Worm (Caenorhabditis elegans) whole organism, young adult: ENCODE measurements around the gene Y69A2AR.22.
A peak's percentile ranks its signal among the peaks of the same experiment; 100 is the strongest.

Source experiments
- B0261.1 ChIP-seq: sonication (generic microtip); optimal IDR thresholded peaks from 2 replicates; lab custom pipeline; 2016; ENCODE audit warnings: mild to moderate bottlenecking, missing genetic modification characterization, moderate library complexity, missing compliant biosample characterization
- F10E7.11 ChIP-seq: sonication (generic microtip); optimal IDR thresholded peaks from 2 replicates; lab custom pipeline; 2017; ENCODE audit warnings: mild to moderate bottlenecking, missing genetic modification characterization, moderate library complexity, missing compliant biosample characterization
- F52B5.7 ChIP-seq: sonication (generic microtip); optimal IDR thresholded peaks from 2 replicates; lab custom pipeline; 2016; ENCODE audit warnings: mild to moderate bottlenecking, missing genetic modification characterization, missing compliant biosample characterization
- F57A8.1 ChIP-seq: fragments of 200-800 bp; sonication (Bioruptor generic); optimal IDR thresholded peaks from 2 replicates; lab custom pipeline; 2018; ENCODE audit warnings: mild to moderate bottlenecking, missing genetic modification characterization, moderate library complexity, missing compliant biosample characterization
- Y67H2A.10 ChIP-seq: fragments of 200-800 bp; sonication (Bioruptor generic); conservative IDR thresholded peaks from 2 replicates; pipeline ENCODE4 v1.3.6; 2022; ENCODE audit warnings: missing genetic modification reagents, missing genetic modification characterization, missing compliant biosample characterization
- Y79H2A.3 ChIP-seq: fragments of 200-800 bp; sonication (Bioruptor generic); conservative IDR thresholded peaks from 2 replicates; pipeline ENCODE4 v1.3.6; 2022; ENCODE audit warnings: missing genetic modification reagents, missing genetic modification characterization, missing compliant biosample characterization
- Y95B8A.8 ChIP-seq: fragments of 200-800 bp; sonication (Bioruptor generic); IDR thresholded peaks from 2 replicates; pipeline ENCODE4 v1.3.6; 2022; ENCODE audit warnings: missing genetic modification reagents, missing genetic modification characterization, missing compliant biosample characterization
- attf-6 ChIP-seq: fragments of 200-800 bp; sonication (Bioruptor generic); IDR thresholded peaks from 2 replicates; pipeline ENCODE4 v1.3.6; 2022; ENCODE audit warnings: missing genetic modification reagents, missing genetic modification characterization, missing compliant biosample characterization
- bed-1 ChIP-seq: fragments of 200-800 bp; sonication (Bioruptor generic); IDR thresholded peaks from 2 replicates; pipeline ENCODE4 v1.3.6; 2022; ENCODE audit warnings: missing genetic modification reagents, missing genetic modification characterization, missing compliant biosample characterization
- ccch-3 ChIP-seq: fragments of 200-800 bp; sonication (Bioruptor generic); optimal IDR thresholded peaks from 2 replicates; lab custom pipeline; 2018; ENCODE audit warnings: mild to moderate bottlenecking, missing genetic modification characterization, missing compliant biosample characterization
- ceh-100 ChIP-seq: fragments of 200-800 bp; sonication (Bioruptor generic); IDR thresholded peaks from 2 replicates; pipeline ENCODE4 v1.3.6; 2022; ENCODE audit warnings: missing genetic modification reagents, missing genetic modification characterization, missing compliant biosample characterization
- ceh-40 ChIP-seq: fragments of 200-800 bp; sonication (Bioruptor generic); IDR thresholded peaks from 2 replicates; pipeline ENCODE4 v1.3.6; 2022; ENCODE audit warnings: missing genetic modification characterization, missing compliant biosample characterization
- chd-7 ChIP-seq: sonication (generic microtip); optimal IDR thresholded peaks from 2 replicates; lab custom pipeline; 2016; ENCODE audit warnings: mild to moderate bottlenecking, missing genetic modification characterization, moderate library complexity, missing compliant biosample characterization
- dox-1 ChIP-seq: fragments of 200-800 bp; sonication (Bioruptor generic); IDR thresholded peaks from 2 replicates; pipeline ENCODE4 v1.3.6; 2022; ENCODE audit warnings: missing genetic modification reagents, missing genetic modification characterization, missing compliant biosample characterization
- dpff-1 ChIP-seq: sonication (generic microtip); optimal IDR thresholded peaks from 2 replicates; lab custom pipeline; 2017; ENCODE audit warnings: mild to moderate bottlenecking, missing genetic modification characterization, missing compliant biosample characterization
- efl-1 ChIP-seq: fragments of 150-350 bp; optimal IDR thresholded peaks from 2 replicates; lab custom pipeline; 2014; ENCODE audit warnings: missing biosample characterization, missing genetic modification reagents, missing genetic modification characterization
- egrh-3 ChIP-seq: fragments of 200-800 bp; sonication (Bioruptor generic); IDR thresholded peaks from 2 replicates; pipeline ENCODE4 v1.3.6; 2022; ENCODE audit warnings: missing genetic modification reagents, missing genetic modification characterization, missing compliant biosample characterization
- ets-4 ChIP-seq: fragments of 200-800 bp; sonication (Bioruptor generic); optimal IDR thresholded peaks from 2 replicates; lab custom pipeline; 2018; ENCODE audit warnings: mild to moderate bottlenecking, missing genetic modification characterization, missing compliant biosample characterization
- hlh-12 ChIP-seq: sonication (generic microtip); optimal IDR thresholded peaks from 2 replicates; lab custom pipeline; 2016; ENCODE audit warnings: missing genetic modification characterization, missing compliant biosample characterization
- lin-26 ChIP-seq: fragments of 200-800 bp; sonication (Bioruptor generic); IDR thresholded peaks from 2 replicates; pipeline ENCODE4 v1.3.6; 2022; ENCODE audit warnings: missing genetic modification reagents, missing genetic modification characterization, missing compliant biosample characterization
- madf-6 ChIP-seq: fragments of 200-800 bp; sonication (Bioruptor generic); IDR thresholded peaks from 2 replicates; pipeline ENCODE4 v1.3.6; 2022; ENCODE audit warnings: missing genetic modification reagents, missing genetic modification characterization, missing compliant biosample characterization
- mcd-1 ChIP-seq: fragments of 200-800 bp; sonication (Bioruptor generic); IDR thresholded peaks from 2 replicates; pipeline ENCODE4 v1.3.6; 2022; ENCODE audit warnings: missing genetic modification reagents, missing genetic modification characterization, missing compliant biosample characterization
- nfya-1 ChIP-seq: sonication (generic microtip); optimal IDR thresholded peaks from 2 replicates; lab custom pipeline; 2017; ENCODE audit warnings: antibody characterized with exemption, missing compliant biosample characterization, missing genetic modification characterization, borderline replicate concordance; ENCODE audit not compliant: insufficient read depth
- nfya-2 ChIP-seq: fragments of 200-800 bp; sonication (Bioruptor generic); IDR thresholded peaks from 2 replicates; pipeline ENCODE4 v1.3.6; 2022; ENCODE audit warnings: missing genetic modification reagents, missing genetic modification characterization, missing compliant biosample characterization
- nfyb-1 ChIP-seq: fragments of 200-800 bp; sonication (Bioruptor generic); IDR thresholded peaks from 2 replicates; pipeline ENCODE4 v1.3.6; 2022; ENCODE audit warnings: missing genetic modification reagents, missing genetic modification characterization, missing compliant biosample characterization
- nhr-179 ChIP-seq: sonication (generic microtip); optimal IDR thresholded peaks from 2 replicates; lab custom pipeline; 2016; ENCODE audit warnings: mild to moderate bottlenecking, missing genetic modification characterization, missing compliant biosample characterization
- nhr-80 ChIP-seq: sonication (generic microtip); optimal IDR thresholded peaks from 2 replicates; lab custom pipeline; 2016; ENCODE audit warnings: missing genetic modification characterization, missing compliant biosample characterization
- pbrm-1 ChIP-seq: fragments of 200-800 bp; sonication (Bioruptor generic); IDR thresholded peaks from 2 replicates; pipeline ENCODE4 v1.3.6; 2022; ENCODE audit warnings: missing genetic modification reagents, missing genetic modification characterization, missing compliant biosample characterization
- repo-1 ChIP-seq: sonication (generic microtip); optimal IDR thresholded peaks from 2 replicates; lab custom pipeline; 2017; ENCODE audit warnings: mild to moderate bottlenecking, missing genetic modification characterization, missing compliant biosample characterization
- snpc-1.1 ChIP-seq: sonication (generic microtip); optimal IDR thresholded peaks from 2 replicates; lab custom pipeline; 2017; ENCODE audit warnings: missing genetic modification characterization, mild to moderate bottlenecking, missing compliant biosample characterization, antibody characterized with exemption, moderate library complexity, missing genotype, missing genetic modification reagents; ENCODE audit not compliant: insufficient read depth
- snpc-3.4 ChIP-seq: sonication (generic microtip); optimal IDR thresholded peaks from 2 replicates; lab custom pipeline; 2017; ENCODE audit warnings: missing genetic modification characterization, mild to moderate bottlenecking, missing compliant biosample characterization, antibody characterized with exemption, moderate library complexity, missing genotype, missing genetic modification reagents
- snpc-4 ChIP-seq, 5 experiments: fragments of 150-350 bp in 1 of 5; sonication (generic microtip) in 4 of 5; optimal IDR thresholded peaks; 2 replicates each; lab custom pipeline; 2014 to 2018; ENCODE audit warnings: missing genetic modification characterization in 5 of 5, missing biosample characterization in 3 of 5, antibody characterized with exemption in 2 of 5, mild to moderate bottlenecking in 2 of 5, missing compliant biosample characterization in 2 of 5, missing genotype in 2 of 5, moderate library complexity in 2 of 5, missing genetic modification reagents in 1 of 5
- tlf-1 ChIP-seq: fragments of 200-800 bp; sonication (Bioruptor generic); optimal IDR thresholded peaks from 2 replicates; lab custom pipeline; 2018; ENCODE audit warnings: mild to moderate bottlenecking, missing genetic modification characterization, missing compliant biosample characterization
- ztf-6 ChIP-seq: fragments of 200-800 bp; sonication (Bioruptor generic); IDR thresholded peaks from 2 replicates; pipeline ENCODE4 v1.3.6; 2022; ENCODE audit warnings: missing genetic modification reagents, missing genetic modification characterization, missing compliant biosample characterization

The Y69A2AR.22 gene

DNA sequence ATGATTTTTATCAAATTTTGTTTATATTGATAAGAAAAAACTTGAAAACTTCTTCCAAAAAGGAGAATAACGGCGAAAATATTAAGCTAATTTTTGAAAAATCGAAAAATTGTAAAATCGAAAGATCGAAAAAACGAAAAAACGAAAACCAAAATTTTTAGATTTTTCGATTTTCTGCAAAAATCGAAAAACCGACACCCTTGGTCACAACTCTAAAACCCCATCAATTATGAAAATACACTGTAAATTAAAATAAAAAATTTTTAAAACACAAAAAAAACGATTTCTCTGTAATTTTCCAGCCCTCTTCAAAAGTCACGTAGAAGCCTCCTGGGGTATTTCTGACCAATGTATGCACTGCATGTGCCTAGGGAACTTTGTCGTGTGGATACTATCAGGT lies 37.6 kb downstream of the Y69A2AR.22 start, which contains the start of gene ilys-1:
ilys-1 (plus strand) TSS at position 301 of the 400 bp plus-strand sequence.
- TF ChIP-seq ccch-3 (GFP tag; lab: Kevin White, UChicago), result no peak
- no peak for TF ChIP-seq Y79H2A.3 (GFP tag; lab: Robert Waterston, UW)
- TF ChIP-seq nfya-2 (GFP tag; lab: Robert Waterston, UW), result no peak
- TF ChIP-seq snpc-4 (GFP tag; optimal IDR thresholded peaks at IDR 0.05; lab: Kevin White, UChicago), result no peak
- no peak for TF ChIP-seq snpc-4 (tag; optimal IDR thresholded peaks at IDR 0.05; lab: Kevin White, UChicago)
- TF ChIP-seq tlf-1 (GFP tag; lab: Kevin White, UChicago), result no peak
- no peak for TF ChIP-seq nfyb-1 (GFP tag; lab: Robert Waterston, UW)
- no peak for TF ChIP-seq dpff-1 (tag; lab: Kevin White, UChicago)
- TF ChIP-seq madf-6, result no peak
- TF ChIP-seq Y67H2A.10 (GFP tag; lab: Robert Waterston, UW), result no peak
- no peak for TF ChIP-seq egrh-3 (GFP tag; lab: Robert Waterston, UW)
- no peak for TF ChIP-seq ceh-100

DNA sequence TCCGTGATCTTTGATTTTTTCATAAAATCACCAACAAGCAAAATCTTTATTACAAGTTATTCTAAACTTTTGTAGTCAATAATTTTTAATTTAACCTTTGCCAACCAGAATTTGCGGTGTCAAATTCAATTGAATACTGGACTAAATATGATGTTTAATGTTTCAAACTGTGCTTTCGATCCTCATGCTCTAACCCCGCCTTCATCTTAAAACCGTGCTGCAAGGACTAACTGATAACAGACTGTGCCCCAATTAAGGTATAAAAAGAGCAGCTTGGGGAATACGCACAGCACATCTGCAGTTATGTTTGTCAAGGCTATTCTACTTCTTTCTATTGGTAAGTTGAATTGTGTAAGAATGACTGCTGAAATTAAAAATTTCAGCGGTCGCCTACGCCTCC lies 40.3 kb downstream of the Y69A2AR.22 start, which contains the start of gene ilys-2:
ilys-2 (plus strand) TSS at position 301 of the 400 bp plus-strand sequence.
- TF ChIP-seq hlh-12 (tag; lab: Kevin White, UChicago) (no peak), Y67H2A.10 (GFP tag; lab: Robert Waterston, UW) (no peak), mcd-1 (GFP tag; lab: Robert Waterston, UW) (no peak), lin-26 (no peak), repo-1 (no peak), nfya-1 (tag; lab: Kevin White, UChicago) (no peak), Y95B8A.8 (GFP tag; lab: Robert Waterston, UW) (no peak), snpc-1.1 (tag; lab: Kevin White, UChicago) (no peak), attf-6 (no peak), efl-1 (no peak), bed-1 (GFP tag; lab: Robert Waterston, UW) (no peak), F10E7.11 (tag; lab: Kevin White, UChicago) (no peak), snpc-3.4 (no peak), tlf-1 (GFP tag; lab: Kevin White, UChicago) (no peak), ets-4 (GFP tag; lab: Kevin White, UChicago) (no peak), nfya-2 (GFP tag; lab: Robert Waterston, UW) (no peak), pbrm-1 (GFP tag; lab: Robert Waterston, UW) (no peak), dox-1 (GFP tag; lab: Robert Waterston, UW) (no peak), ztf-6 (no peak)

DNA sequence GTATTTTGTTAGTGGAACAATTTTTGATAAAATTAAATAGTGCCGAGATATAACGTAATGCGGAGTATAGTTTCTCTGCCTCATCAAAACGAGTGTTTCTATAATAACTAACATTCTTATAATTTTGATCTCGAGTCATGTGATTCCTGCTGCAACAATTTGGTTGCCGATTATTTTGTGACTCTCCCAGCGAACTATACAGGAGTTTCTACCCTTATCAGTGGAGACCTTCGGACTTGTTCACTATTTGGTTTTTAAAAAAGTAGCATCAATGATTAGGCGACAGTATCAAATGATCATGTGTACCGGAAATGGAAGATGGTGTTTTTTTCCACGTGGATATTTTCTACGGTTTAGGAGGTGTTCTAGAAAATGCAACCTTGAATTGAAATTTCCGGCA lies 41.5 kb downstream of the Y69A2AR.22 start:
- TF ChIP-seq F57A8.1 (GFP tag; lab: Kevin White, UChicago), result no peak
- TF ChIP-seq nhr-80 (tag; lab: Kevin White, UChicago), result peak; percentile 64

- TF ChIP-seq ceh-40 (GFP tag; lab: Robert Waterston, UW) (no peak), F52B5.7 (no peak), mcd-1 (GFP tag; lab: Robert Waterston, UW) (no peak), chd-7 (tag; lab: Kevin White, UChicago) (no peak), nhr-179 (tag; lab: Kevin White, UChicago) (no peak), Y67H2A.10 (GFP tag; lab: Robert Waterston, UW) (no peak), B0261.1 (tag; lab: Kevin White, UChicago) (no peak)
These were observed 43.6 kb downstream of the Y69A2AR.22 start, which contains the start of gene ilys-3 for ce11 chrIV:2464156-2464555. ilys-3 (plus strand) TSS chrIV:2464456.
